Worm (Caenorhabditis elegans) whole organism, L4/young adult: ENCODE measurements around the gene F52E1.5.

Source experiments
- W03F9.2 ChIP-seq: fragments of 150-350 bp; optimal IDR thresholded peaks from 2 replicates; lab custom pipeline; 2014; ENCODE audit warnings: missing biosample characterization, missing genetic modification characterization
- dao-5 ChIP-seq: sonication (generic microtip); optimal IDR thresholded peaks from 2 replicates; lab custom pipeline; 2016; ENCODE audit warnings: missing genotype, missing genetic modification characterization, moderate library complexity, missing compliant biosample characterization
- him-1 ChIP-seq: sonication (generic microtip); optimal IDR thresholded peaks from 2 replicates; lab custom pipeline; 2016; ENCODE audit warnings: missing genotype, missing genetic modification reagents, missing genetic modification characterization, missing compliant biosample characterization

The F52E1.5 gene

DNA sequence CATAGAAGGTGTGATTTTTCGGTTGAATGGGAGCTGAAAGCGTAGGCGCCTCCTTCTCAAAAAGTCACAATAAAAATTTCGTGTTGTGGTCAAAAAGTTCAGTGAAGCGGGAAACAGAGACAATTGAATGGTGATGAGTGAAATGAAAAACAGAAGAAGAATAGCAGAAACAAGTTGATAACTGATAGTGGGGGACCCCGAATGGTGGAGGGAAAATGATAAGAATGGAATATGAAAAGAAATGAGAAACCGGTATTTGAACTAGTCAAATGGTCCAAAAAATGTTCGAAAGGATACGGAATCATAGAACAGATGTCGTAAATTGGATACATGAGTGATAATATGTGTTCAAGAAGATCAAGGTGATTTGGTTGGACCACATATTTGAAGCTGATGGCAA is 25.0 kb downstream of the F52E1.5 start:
- no peak for TF ChIP-seq W03F9.2 (tag; lab: Kevin White, UChicago)
- TF ChIP-seq dao-5 (tag; lab: Kevin White, UChicago), result no peak
- TF ChIP-seq him-1, result no peak

DNA sequence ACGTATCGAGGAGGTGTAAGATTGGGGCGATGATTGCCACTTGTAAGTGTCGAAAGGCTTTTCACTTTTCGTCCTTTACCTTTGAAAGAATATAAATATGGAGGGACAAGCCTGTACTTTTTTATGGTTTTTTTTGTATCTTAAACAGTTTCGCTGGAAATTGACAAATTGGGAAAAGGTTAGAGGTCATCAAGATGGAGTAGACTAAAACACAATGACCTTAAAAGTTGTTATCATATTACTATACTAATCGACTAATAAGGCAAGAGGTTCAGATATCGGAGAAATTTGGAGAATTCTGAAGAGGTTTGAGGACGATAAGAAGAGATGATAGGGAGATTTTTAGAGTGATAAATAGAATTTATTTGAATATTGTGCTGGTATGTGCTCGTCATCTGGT is 26.8 kb downstream of the F52E1.5 start:
- TF ChIP-seq dao-5 (tag; lab: Kevin White, UChicago) (no peak), W03F9.2 (tag; lab: Kevin White, UChicago) (no peak), him-1 (no peak)

DNA sequence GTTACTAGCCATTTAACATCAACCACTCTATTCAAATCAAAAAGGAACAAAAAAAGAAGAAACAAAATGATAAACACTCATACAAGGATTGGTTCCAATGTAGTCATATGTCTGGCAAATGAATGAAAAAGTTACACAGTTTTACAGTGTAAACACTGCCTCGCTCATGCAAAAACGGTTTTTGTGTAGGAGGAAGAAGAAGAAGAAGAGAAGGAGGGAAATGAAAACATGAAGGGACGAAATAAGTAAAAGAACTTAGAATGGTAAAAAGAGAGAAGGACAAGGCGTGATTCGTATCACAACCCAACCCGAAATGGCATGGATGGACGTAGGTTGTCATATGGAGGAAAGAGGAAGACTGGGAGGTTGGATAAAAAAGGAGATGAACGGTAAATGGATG is 27.6 kb downstream of the F52E1.5 start:
- TF ChIP-seq dao-5 (tag; lab: Kevin White, UChicago), result no peak
- no peak for TF ChIP-seq W03F9.2 (tag; lab: Kevin White, UChicago)
- TF ChIP-seq him-1, result no peak

ce11 chrV:8409594-8409993 is 30.3 kb downstream of the F52E1.5 start:
- TF ChIP-seq dao-5 (tag; lab: Kevin White, UChicago), result no peak
- TF ChIP-seq W03F9.2 (tag; lab: Kevin White, UChicago), result no peak
- no peak for TF ChIP-seq him-1

DNA sequence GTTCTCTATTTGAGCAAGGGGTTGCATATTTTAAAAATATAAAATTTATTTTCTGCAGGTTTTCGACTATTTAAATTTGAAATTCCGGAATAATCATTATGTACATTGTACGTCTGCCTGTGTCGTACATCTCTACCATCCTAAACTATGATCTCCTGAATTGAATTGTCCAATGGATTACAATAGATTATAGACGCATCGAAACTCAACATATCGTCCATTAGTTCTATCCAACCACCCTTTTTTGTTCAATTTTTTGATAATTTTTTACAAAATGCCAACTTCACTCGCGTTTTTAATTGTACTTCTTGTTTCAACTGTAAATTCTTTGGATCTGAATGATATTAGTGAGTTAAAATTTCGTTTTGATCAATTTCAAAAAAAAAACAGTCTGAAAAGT is 31.1 kb downstream of the F52E1.5 start, which contains the start of gene F52E1.2:
TSS of gene F52E1.2 (plus strand) at position 190 of the 400 bp plus-strand sequence.
- no peak for TF ChIP-seq dao-5 (tag; lab: Kevin White, UChicago)
- TF ChIP-seq W03F9.2 (tag; lab: Kevin White, UChicago), result no peak
- no peak for TF ChIP-seq him-1

- TF ChIP-seq him-1 (no peak), dao-5 (tag; lab: Kevin White, UChicago) (no peak), W03F9.2 (tag; lab: Kevin White, UChicago) (no peak)
Measured at ce11 chrV:8413432-8414021, 34.2 kb downstream of the F52E1.5 start, which contains the start of gene vha-18. vha-18 (minus strand) TSS chrV:8413482.

ce11 chrV:8414036-8414728 is 34.9 kb downstream of the F52E1.5 start, which contains the start of gene pos-1:
pos-1 (plus strand) TSS chrV:8414086.
- no peak for TF ChIP-seq W03F9.2 (tag; lab: Kevin White, UChicago)
- TF ChIP-seq him-1, result no peak
- TF ChIP-seq dao-5 (tag; lab: Kevin White, UChicago), result no peak

- TF ChIP-seq him-1, result no peak
- TF ChIP-seq W03F9.2 (tag; lab: Kevin White, UChicago), result no peak
- peak; percentile 51 for TF ChIP-seq dao-5 (tag; lab: Kevin White, UChicago)
Measured at ce11 chrV:8415113-8415530, 35.8 kb downstream of the F52E1.5 start.

ce11 chrV:8417271-8417670 is 38.0 kb downstream of the F52E1.5 start:
- TF ChIP-seq dao-5 (tag; lab: Kevin White, UChicago) (no peak), him-1 (no peak), W03F9.2 (tag; lab: Kevin White, UChicago) (no peak)

ce11 chrV:8424840-8425814 is 45.8 kb downstream of the F52E1.5 start:
- no peak for TF ChIP-seq W03F9.2 (tag; lab: Kevin White, UChicago)
- no peak for TF ChIP-seq dao-5 (tag; lab: Kevin White, UChicago)
- no peak for TF ChIP-seq him-1

- TF ChIP-seq dao-5 (tag; lab: Kevin White, UChicago) (no peak), W03F9.2 (tag; lab: Kevin White, UChicago) (no peak), him-1 (no peak)
Measured at ce11 chrV:8426210-8426609, 46.9 kb downstream of the F52E1.5 start.

- TF ChIP-seq him-1 (no peak), dao-5 (tag; lab: Kevin White, UChicago) (no peak), W03F9.2 (tag; lab: Kevin White, UChicago) (no peak)
Measured at ce11 chrV:8426741-8427457, 47.6 kb downstream of the F52E1.5 start.
